Fruit fly (Drosophila melanogaster) whole organism, wandering third instar larva: ENCODE data around the gene CG18223.

Experiments used
- dsf ChIP-seq: sonication (Bioruptor generic); optimal IDR thresholded peaks from 2 replicates; lab custom pipeline; 2016; ENCODE audit warnings: missing biosample characterization, missing genetic modification characterization, borderline replicate concordance
- h ChIP-seq: fragments of 200-800 bp; sonication (Bioruptor generic); optimal IDR thresholded peaks from 3 replicates; lab custom pipeline; 2016; ENCODE audit warnings: missing biosample characterization, mild to moderate bottlenecking, missing genetic modification characterization

dm6 chr3L:18924790-18925189, 4.7 kb upstream of the CG18223 start, which contains the start of gene CG43049:
- no peak for TF ChIP-seq dsf
- no peak for TF ChIP-seq h (GFP tag; lab: Kevin White, UChicago)
